Fruit fly (Drosophila melanogaster): Measurements from ENCODE around the gene Rbp6.

DNA sequence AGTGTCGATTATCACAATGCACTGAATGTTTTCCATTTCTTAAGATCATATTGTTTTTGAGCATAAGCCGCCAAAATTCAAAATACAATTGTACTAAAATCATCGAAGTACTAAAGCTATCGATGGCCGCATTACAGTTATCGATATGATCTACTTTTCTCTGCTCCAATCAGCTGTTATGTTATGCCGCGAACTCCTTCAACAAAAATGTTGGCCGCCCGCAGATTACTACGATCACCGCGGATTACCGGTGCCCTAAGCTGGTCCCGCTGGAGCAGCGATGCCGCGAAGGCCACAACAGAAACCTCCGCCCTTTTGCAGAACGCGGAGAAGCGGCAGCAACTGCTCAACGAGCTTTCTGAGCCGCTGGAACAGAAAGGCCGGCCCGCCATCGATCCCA, 202.5 kb downstream of the Rbp6 start, which contains the start of gene beg:
- TF ChIP-seq CG8478 (optimal IDR thresholded peaks at IDR 0.05) (no peak), CTCF (optimal IDR thresholded peaks at IDR 0.05) (no peak)

Measured in S2 (cell line).